Fruit fly (Drosophila melanogaster) whole organism, embryonic: ENCODE measurements around the gene baf.
A peak's percentile ranks its signal among the peaks of the same experiment; 100 is the strongest.

Experiments
- Atf-2 ChIP-seq: fragments of 200-800 bp; sonication (Bioruptor generic); optimal IDR thresholded peaks from 2 replicates; lab custom pipeline; 2016; ENCODE audit warnings: missing biosample characterization, missing genetic modification characterization
- Atf3 ChIP-seq: fragments of 200-800 bp; sonication (Bioruptor generic); optimal IDR thresholded peaks from 3 replicates; lab custom pipeline; 2016; ENCODE audit warnings: missing biosample characterization, missing genetic modification characterization
- CG10147 ChIP-seq: fragments of 200-800 bp; sonication (Bioruptor generic); optimal IDR thresholded peaks from 2 replicates; lab custom pipeline; 2019; ENCODE audit warnings: missing biosample characterization, mild to moderate bottlenecking, missing genetic modification characterization, moderate library complexity
- CG10654 ChIP-seq: fragments of 200-800 bp; sonication (Bioruptor generic); optimal IDR thresholded peaks from 2 replicates; lab custom pipeline; 2016; ENCODE audit warnings: missing biosample characterization, missing genetic modification characterization
- CG11247 ChIP-seq: fragments of 200-800 bp; sonication (Bioruptor generic); IDR thresholded peaks from 2 replicates; pipeline ENCODE4 v1.3.6; 2022; ENCODE audit warnings: missing biosample characterization, missing genetic modification characterization
- CG11560 ChIP-seq: fragments of 200-800 bp; sonication (Bioruptor generic); IDR thresholded peaks from 3 replicates; pipeline ENCODE4 v1.3.6; 2022; ENCODE audit warnings: missing biosample characterization, missing genetic modification characterization
- CG11695 ChIP-seq: fragments of 200-800 bp; sonication (Bioruptor generic); IDR thresholded peaks from 3 replicates; pipeline ENCODE4 v1.3.6; 2022; ENCODE audit warnings: missing biosample characterization, missing genetic modification characterization
- CG12155 ChIP-seq: fragments of 200-800 bp; sonication (Bioruptor generic); optimal IDR thresholded peaks from 3 replicates; lab custom pipeline; 2016; ENCODE audit warnings: missing biosample characterization, missing genetic modification characterization
- CG12769 ChIP-seq: fragments of 200-800 bp; sonication (Bioruptor generic); optimal IDR thresholded peaks from 2 replicates; lab custom pipeline; 2019; ENCODE audit warnings: missing biosample characterization, mild to moderate bottlenecking, missing genetic modification characterization, moderate library complexity
- CG13424 ChIP-seq: fragments of 200-800 bp; sonication (Bioruptor generic); optimal IDR thresholded peaks from 2 replicates; lab custom pipeline; 2019; ENCODE audit warnings: missing biosample characterization, mild to moderate bottlenecking, missing genetic modification characterization, moderate library complexity
- CG14014 ChIP-seq: fragments of 200-800 bp; sonication (Bioruptor generic); IDR thresholded peaks from 2 replicates; pipeline ENCODE4 v1.3.6; 2022; ENCODE audit warnings: missing biosample characterization, missing genetic modification characterization
- CG14860 ChIP-seq: fragments of 200-800 bp; sonication (Bioruptor generic); IDR thresholded peaks from 3 replicates; pipeline ENCODE4 v1.3.6; 2022; ENCODE audit warnings: missing biosample characterization, missing genetic modification characterization; ENCODE audit not compliant: partially characterized antibody
- CG15269 ChIP-seq: fragments of 200-800 bp; sonication (Bioruptor generic); optimal IDR thresholded peaks from 2 replicates; lab custom pipeline; 2018; ENCODE audit warnings: missing biosample characterization, mild to moderate bottlenecking, missing genetic modification characterization, moderate library complexity
- CG15514 ChIP-seq: fragments of 200-800 bp; sonication (Bioruptor generic); optimal IDR thresholded peaks from 3 replicates; lab custom pipeline; 2017; ENCODE audit warnings: missing biosample characterization, missing genetic modification characterization, mild to moderate bottlenecking, moderate library complexity, missing genetic modification reagents
- CG1603 ChIP-seq: fragments of 200-800 bp; sonication (Bioruptor generic); optimal IDR thresholded peaks from 2 replicates; lab custom pipeline; 2019; ENCODE audit warnings: missing biosample characterization, mild to moderate bottlenecking, missing genetic modification characterization, moderate library complexity
- CG17328 ChIP-seq: fragments of 200-800 bp; sonication (Bioruptor generic); IDR thresholded peaks from 2 replicates; pipeline ENCODE4 v1.3.6; 2022; ENCODE audit warnings: missing biosample characterization, missing genetic modification characterization
- CG2202 ChIP-seq: fragments of 200-800 bp; sonication (Bioruptor generic); optimal IDR thresholded peaks from 2 replicates; lab custom pipeline; 2018; ENCODE audit warnings: missing biosample characterization, mild to moderate bottlenecking, missing genetic modification characterization
- CG2678 ChIP-seq: fragments of 200-800 bp; sonication (Bioruptor generic); optimal IDR thresholded peaks from 3 replicates; lab custom pipeline; 2019; ENCODE audit warnings: missing biosample characterization, mild to moderate bottlenecking, missing genetic modification characterization, moderate library complexity
- CG31365 ChIP-seq: fragments of 200-800 bp; sonication (Bioruptor generic); optimal IDR thresholded peaks from 2 replicates; lab custom pipeline; 2018; ENCODE audit warnings: missing biosample characterization, mild to moderate bottlenecking, missing genetic modification characterization
- CG34422 ChIP-seq: fragments of 200-800 bp; sonication (Bioruptor generic); IDR thresholded peaks from 3 replicates; pipeline ENCODE4 v1.3.6; 2022; ENCODE audit warnings: missing biosample characterization, missing genetic modification characterization
- CG7372 ChIP-seq: fragments of 200-800 bp; sonication (Bioruptor generic); IDR thresholded peaks from 2 replicates; pipeline ENCODE4 v1.3.6; 2022; ENCODE audit warnings: missing biosample characterization, missing genetic modification characterization
- CG8089 ChIP-seq: fragments of 200-800 bp; sonication (Bioruptor generic); optimal IDR thresholded peaks from 3 replicates; lab custom pipeline; 2016; ENCODE audit warnings: missing biosample characterization, missing genetic modification characterization
- CoRest ChIP-seq: fragments of 200-800 bp; sonication (Bioruptor generic); optimal IDR thresholded peaks from 3 replicates; lab custom pipeline; 2018; ENCODE audit warnings: missing biosample characterization, mild to moderate bottlenecking, missing genetic modification characterization, moderate library complexity
- D19B ChIP-seq: fragments of 200-800 bp; sonication (Bioruptor generic); optimal IDR thresholded peaks from 2 replicates; lab custom pipeline; 2017; ENCODE audit warnings: missing biosample characterization, mild to moderate bottlenecking, missing genetic modification characterization
- Med ChIP-seq: fragments of 200-800 bp; sonication (Bioruptor generic); peaks from one replicate; lab custom pipeline; 2016; ENCODE audit warnings: missing biosample characterization, missing genetic modification characterization, mild to moderate bottlenecking, inconsistent platforms, moderate library complexity
- Ptx1 ChIP-seq: fragments of 200-800 bp; sonication (Bioruptor generic); IDR thresholded peaks from 2 replicates; pipeline ENCODE4 v1.3.6; 2022; ENCODE audit warnings: missing biosample characterization, missing genetic modification characterization
- Ravus ChIP-seq: fragments of 200-800 bp; sonication (Bioruptor generic); IDR thresholded peaks from 2 replicates; pipeline ENCODE4 v1.3.6; 2022; ENCODE audit warnings: missing biosample characterization, missing genetic modification characterization
- Sox102F ChIP-seq: fragments of 200-800 bp; sonication (Bioruptor generic); optimal IDR thresholded peaks from 2 replicates; lab custom pipeline; 2018; ENCODE audit warnings: missing biosample characterization, mild to moderate bottlenecking, missing genetic modification characterization, moderate library complexity
- Trl ChIP-seq, 3 experiments: fragments of >200 bp in 2 of 3; fragments of 200-800 bp in 1 of 3; sonication (Bioruptor generic) in 1 of 3; optimal IDR thresholded peaks; 2 replicates in 1 of 3; 3 replicates in 2 of 3; lab custom pipeline; 2016 to 2017; ENCODE audit warnings: missing biosample characterization in 1 of 3, missing genetic modification characterization in 1 of 3
- Xrp1 ChIP-seq: fragments of 200-800 bp; sonication (Bioruptor generic); IDR thresholded peaks from 2 replicates; pipeline ENCODE4 v1.3.6; 2022; ENCODE audit warnings: missing biosample characterization, missing genetic modification characterization
- dmrt99B ChIP-seq: fragments of 200-800 bp; sonication (Bioruptor generic); optimal IDR thresholded peaks from 2 replicates; lab custom pipeline; 2018; ENCODE audit warnings: missing biosample characterization, mild to moderate bottlenecking, missing genetic modification characterization, moderate library complexity
- eve ChIP-seq, 2 experiments: fragments of >200 bp; optimal IDR thresholded peaks; 2 replicates each; lab custom pipeline; 2017; ENCODE audit warnings: missing biosample characterization in 2 of 2, missing genetic modification characterization in 2 of 2
- fd3F ChIP-seq: fragments of 200-800 bp; sonication (Bioruptor generic); optimal IDR thresholded peaks from 2 replicates; lab custom pipeline; 2018; ENCODE audit warnings: missing biosample characterization, mild to moderate bottlenecking, missing genetic modification characterization, moderate library complexity
- ftz-f1 ChIP-seq: fragments of 200-800 bp; sonication (Bioruptor generic); optimal IDR thresholded peaks from 2 replicates; lab custom pipeline; 2016; ENCODE audit warnings: missing biosample characterization, missing genetic modification characterization
- gfzf ChIP-seq: fragments of 200-800 bp; sonication (Bioruptor generic); optimal IDR thresholded peaks from 2 replicates; lab custom pipeline; 2016; ENCODE audit warnings: missing biosample characterization, mild to moderate bottlenecking, missing genetic modification characterization, moderate library complexity
- grn ChIP-seq: fragments of 200-800 bp; sonication (Bioruptor generic); optimal IDR thresholded peaks from 3 replicates; lab custom pipeline; 2017; ENCODE audit warnings: missing biosample characterization, missing genetic modification characterization
- lab ChIP-seq: fragments of 200-800 bp; sonication (Bioruptor generic); optimal IDR thresholded peaks from 3 replicates; lab custom pipeline; 2017; ENCODE audit warnings: missing biosample characterization, missing genetic modification characterization, mild to moderate bottlenecking, moderate library complexity, missing genetic modification reagents
- lilli ChIP-seq: fragments of 200-800 bp; sonication (Bioruptor generic); optimal IDR thresholded peaks from 3 replicates; lab custom pipeline; 2016; ENCODE audit warnings: missing biosample characterization, missing genetic modification characterization
- maf-S ChIP-seq: fragments of 200-800 bp; sonication (Bioruptor generic); optimal IDR thresholded peaks from 2 replicates; lab custom pipeline; 2016; ENCODE audit warnings: missing biosample characterization, missing genetic modification characterization
- pb ChIP-seq: fragments of 200-800 bp; sonication (Bioruptor generic); optimal IDR thresholded peaks from 3 replicates; lab custom pipeline; 2016; ENCODE audit warnings: missing biosample characterization, missing genetic modification characterization
- pzg ChIP-seq: fragments of 200-800 bp; sonication (Bioruptor generic); optimal IDR thresholded peaks from 3 replicates; lab custom pipeline; 2018; ENCODE audit warnings: missing biosample characterization, mild to moderate bottlenecking, missing genetic modification characterization, moderate library complexity
- repo ChIP-seq: fragments of 200-800 bp; sonication (Bioruptor generic); optimal IDR thresholded peaks from 2 replicates; lab custom pipeline; 2016; ENCODE audit warnings: missing biosample characterization, missing genetic modification characterization
- row ChIP-seq: fragments of 200-800 bp; sonication (Bioruptor generic); IDR thresholded peaks from 3 replicates; pipeline ENCODE4 v1.3.6; 2022; ENCODE audit warnings: missing biosample characterization, missing genetic modification characterization
- sc ChIP-seq, 3 experiments: fragments of >200 bp in 2 of 3; fragments of 200-800 bp in 1 of 3; sonication (Bioruptor generic) in 1 of 3; optimal IDR thresholded peaks; 2 replicates in 2 of 3; 3 replicates in 1 of 3; lab custom pipeline; 2017; ENCODE audit warnings: mild to moderate bottlenecking in 1 of 3, missing biosample characterization in 1 of 3, missing genetic modification characterization in 1 of 3, missing genetic modification reagents in 1 of 3
- sens ChIP-seq: fragments of 200-800 bp; sonication (Bioruptor generic); peaks from one replicate; lab custom pipeline; 2016; ENCODE audit warnings: missing biosample characterization, missing genetic modification characterization
- sim ChIP-seq: fragments of 200-800 bp; sonication (Bioruptor generic); IDR thresholded peaks from 2 replicates; pipeline ENCODE4 v1.3.6; 2022; ENCODE audit warnings: missing biosample characterization, missing genetic modification characterization
- slbo ChIP-seq: fragments of 200-800 bp; sonication (Bioruptor generic); IDR thresholded peaks from 2 replicates; pipeline ENCODE4 v1.3.6; 2022; ENCODE audit warnings: missing biosample characterization, missing genetic modification characterization
- tgo ChIP-seq: fragments of 200-800 bp; sonication (Bioruptor generic); IDR thresholded peaks from 3 replicates; pipeline ENCODE4 v1.3.6; 2022; ENCODE audit warnings: missing biosample characterization, missing genetic modification characterization
- unpg ChIP-seq: fragments of 200-800 bp; sonication (Bioruptor generic); optimal IDR thresholded peaks from 3 replicates; lab custom pipeline; 2018; ENCODE audit warnings: missing biosample characterization, mild to moderate bottlenecking, missing genetic modification characterization, moderate library complexity
- vvl ChIP-seq: fragments of 200-800 bp; sonication (Bioruptor generic); IDR thresholded peaks from 2 replicates; pipeline ENCODE4 v1.3.6; 2022; ENCODE audit warnings: missing biosample characterization, missing genetic modification characterization

Gene baf

DNA sequence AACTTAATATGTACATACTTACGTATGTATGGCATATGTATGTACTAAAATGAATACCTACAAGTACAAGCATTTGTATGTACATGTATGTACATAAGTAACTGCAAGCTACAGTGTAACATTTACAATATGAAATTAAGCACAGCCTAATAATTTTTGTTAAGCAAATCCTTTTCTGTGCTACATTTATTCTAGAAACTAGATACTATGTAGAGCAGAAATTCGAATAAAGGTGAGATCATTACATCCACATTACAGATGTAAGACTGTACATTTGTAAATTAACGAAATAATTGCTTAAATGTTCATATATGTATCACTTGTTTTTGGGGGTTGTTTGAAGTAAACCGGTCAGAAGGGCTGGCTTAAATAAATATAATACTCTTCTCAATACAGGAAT, 37.3 kb upstream of the baf start:
- TF ChIP-seq maf-S (GFP tag; lab: Kevin White, UChicago) (no peak), Trl (optimal IDR thresholded peaks at IDR 0.05; lab: Kevin White, UChicago) (no peak), Trl (GFP tag; optimal IDR thresholded peaks at IDR 0.05; lab: Kevin White, UChicago) (no peak), D19B (GFP tag; lab: Kevin White, UChicago) (no peak), lilli (peak; percentile 33), CoRest (peak; percentile 10), CG17328 (GFP tag; lab: Robert Waterston, UW) (peak; percentile 17; the same call in 1 of the 2 replicates), CG11695 (peak; percentile 21; the same call in 1 of the 3 replicates), sens (GFP tag; lab: Kevin White, UChicago) (peak; percentile 77), Atf-2 (GFP tag; lab: Kevin White, UChicago) (no peak), Med (peak; percentile 39), CG1603 (tag; lab: Kevin White, UChicago) (peak; percentile 54), CG11560 (0 out of 3 replicates have a peak, but pooled peaks have one; percentile 18), fd3F (GFP tag; lab: Kevin White, UChicago) (no peak), eve (GFP tag; optimal IDR thresholded peaks at IDR 0.05; lab: Kevin White, UChicago) (peak in 1 of 2 experiments; percentile 22), CG10654 (GFP tag; lab: Kevin White, UChicago) (no peak), CG7372 (no peak), pzg (GFP tag; lab: Kevin White, UChicago) (no peak), CG15269 (tag; lab: Kevin White, UChicago) (peak; percentile 58), dmrt99B (tag; lab: Kevin White, UChicago) (peak; percentile 18), CG12155 (GFP tag; lab: Kevin White, UChicago) (peak; percentile 13), CG8089 (GFP tag; lab: Kevin White, UChicago) (no peak), CG14014 (GFP tag; lab: Robert Waterston, UW) (no peak), sc (optimal IDR thresholded peaks at IDR 0.05; lab: Kevin White, UChicago) (no peak), sc (GFP tag; optimal IDR thresholded peaks at IDR 0.05; lab: Kevin White, UChicago) (no peak), CG12769 (peak; percentile 38), Xrp1 (GFP tag; lab: Robert Waterston, UW) (peak; percentile 43; the same call in 1 of the 2 replicates), Atf3 (GFP tag; lab: Kevin White, UChicago) (no peak), tgo (GFP tag; lab: Robert Waterston, UW) (peak; percentile 19; the same call in 1 of the 3 replicates), unpg (GFP tag; lab: Kevin White, UChicago) (peak; percentile 2), repo (GFP tag; lab: Kevin White, UChicago) (no peak), row (GFP tag; lab: Robert Waterston, UW) (peak; percentile 57; the same call in 2 of the 3 replicates), lab (GFP tag; lab: Kevin White, UChicago) (peak; percentile 17), Ravus (GFP tag; lab: Robert Waterston, UW) (no peak), gfzf (GFP tag; lab: Kevin White, UChicago) (no peak), sim (GFP tag; lab: Robert Waterston, UW) (no peak), CG10147 (GFP tag; lab: Kevin White, UChicago) (no peak), CG2678 (tag; lab: Kevin White, UChicago) (peak; percentile 48), slbo (GFP tag; lab: Robert Waterston, UW) (peak; percentile 55; the same call in 1 of the 2 replicates), CG31365 (tag; lab: Kevin White, UChicago) (no peak), Sox102F (GFP tag; lab: Kevin White, UChicago) (peak; percentile 36), vvl (GFP tag; lab: Robert Waterston, UW) (peak; percentile 14; the same call in 1 of the 2 replicates), grn (GFP tag; lab: Kevin White, UChicago) (no peak), CG14860 (no peak), CG2202 (tag; lab: Kevin White, UChicago) (no peak), pb (no peak), ftz-f1 (GFP tag; lab: Kevin White, UChicago) (no peak), CG15514 (peak; percentile 17), CG34422 (GFP tag; lab: Robert Waterston, UW) (no peak), CG11247 (GFP tag; lab: Robert Waterston, UW) (no peak), CG13424 (peak; percentile 41), Ptx1 (GFP tag; lab: Robert Waterston, UW) (peak; percentile 50; the same call in 1 of the 2 replicates)
